Fruit fly (Drosophila melanogaster) S2 (cell line): ENCODE results near the gene p38c.

Experiments
- CG8478 ChIP-seq: fragments of >200 bp; optimal IDR thresholded peaks from 2 replicates; lab custom pipeline; 2018
- CTCF ChIP-seq, 2 experiments: fragments of >200 bp; optimal IDR thresholded peaks; 2 replicates each; lab custom pipeline; 2018

dm6 chr3R:24193373-24193879, 43.4 kb upstream of the p38c start, which contains the start of the genes SMC6 and CG6204:
- no peak for TF ChIP-seq CTCF (optimal IDR thresholded peaks at IDR 0.05; lab: Kevin White, UChicago)
- TF ChIP-seq CG8478 (lab: Kevin White, UChicago): no peak
